Worm (Caenorhabditis elegans): ENCODE results near the gene hsp-43.

The hsp-43 gene

ce11 chrX:6263194-6263698, 27.9 kb upstream of the hsp-43 start, which contains the start of gene W05H9.4 (continued):
- TF ChIP-seq tlp-1 (tag; optimal IDR thresholded peaks at IDR 0.05) (no peak), ztf-11 (tag; optimal IDR thresholded peaks at IDR 0.05) (peak in 1 of 2 experiments; percentile 59), mep-1 (tag; optimal IDR thresholded peaks at IDR 0.05) (peak; percentile 34), ztf-4 (tag; optimal IDR thresholded peaks at IDR 0.05) (no peak), alr-1 (tag; optimal IDR thresholded peaks at IDR 0.05; ENCODE audit: borderline replicate concordance) (no peak)

ce11 chrX:6259081-6259480, 23.7 kb upstream of the hsp-43 start:
- TF ChIP-seq alr-1 (tag; optimal IDR thresholded peaks at IDR 0.05; ENCODE audit: borderline replicate concordance) (no peak), ceh-63 (GFP tag; optimal IDR thresholded peaks at IDR 0.05) (no peak), fkh-4 (tag; optimal IDR thresholded peaks at IDR 0.05; ENCODE audit: borderline replicate concordance) (no peak), ztf-4 (tag; optimal IDR thresholded peaks at IDR 0.05) (no peak), unc-130 (tag; optimal IDR thresholded peaks at IDR 0.05) (no peak), grh-1 (GFP tag; IDR thresholded peaks at IDR 0.05) (no peak), nhr-71 (tag; optimal IDR thresholded peaks at IDR 0.05) (peak; percentile 67), ceh-90 (tag; optimal IDR thresholded peaks at IDR 0.05) (no peak), swsn-7 (tag; optimal IDR thresholded peaks at IDR 0.05) (no peak), zip-4 (GFP tag; optimal IDR thresholded peaks at IDR 0.05) (no peak), ztf-11 (tag; optimal IDR thresholded peaks at IDR 0.05) (peak in 1 of 2 experiments; percentile 87), nhr-28 (tag; optimal IDR thresholded peaks at IDR 0.05) (no peak), ces-1 (GFP tag; optimal IDR thresholded peaks at IDR 0.05) (no peak), fkh-8 (tag; optimal IDR thresholded peaks at IDR 0.05) (no peak), mab-9 (GFP tag; IDR thresholded peaks at IDR 0.05) (no peak), nhr-85 (tag) (peak; percentile 57), C16A3.4 (tag; optimal IDR thresholded peaks at IDR 0.05) (no peak), nhr-90 (tag; optimal IDR thresholded peaks at IDR 0.05; ENCODE audit: poor library complexity) (no peak), tbx-2 (tag; optimal IDR thresholded peaks at IDR 0.05) (peak; percentile 47), skn-1 (tag; optimal IDR thresholded peaks at IDR 0.05) (no peak), fos-1 (tag; optimal IDR thresholded peaks at IDR 0.05) (no peak), nhr-76 (tag; optimal IDR thresholded peaks at IDR 0.05) (no peak), elt-3 (tag; optimal IDR thresholded peaks at IDR 0.05) (no peak), lin-15B (tag; optimal IDR thresholded peaks at IDR 0.05) (no peak), mdl-1 (tag; optimal IDR thresholded peaks at IDR 0.05) (no peak), lin-14 (GFP tag; optimal IDR thresholded peaks at IDR 0.05) (peak; percentile 51), egl-13 (tag; optimal IDR thresholded peaks at IDR 0.05) (no peak), xbp-1 (tag; optimal IDR thresholded peaks at IDR 0.05) (no peak), nhr-12 (tag; optimal IDR thresholded peaks at IDR 0.05) (no peak), elt-2 (tag; optimal IDR thresholded peaks at IDR 0.05) (no peak), mep-1 (tag; optimal IDR thresholded peaks at IDR 0.05) (peak; percentile 49), pqm-1 (tag; optimal IDR thresholded peaks at IDR 0.05) (no peak), rnt-1 (tag; optimal IDR thresholded peaks at IDR 0.05) (peak; percentile 22), tlp-1 (tag; optimal IDR thresholded peaks at IDR 0.05) (no peak), unc-62 (GFP tag; optimal IDR thresholded peaks at IDR 0.05) (no peak), nhr-47 (tag; optimal IDR thresholded peaks at IDR 0.05) (no peak), lir-3 (tag; optimal IDR thresholded peaks at IDR 0.05; ENCODE audit: poor library complexity) (no peak), ceh-88 (GFP tag; IDR thresholded peaks at IDR 0.05) (no peak), dsc-1 (tag; optimal IDR thresholded peaks at IDR 0.05) (no peak), snu-23 (GFP tag; optimal IDR thresholded peaks at IDR 0.05) (peak; percentile 23)

ce11 chrX:6258409-6258808, 23.1 kb upstream of the hsp-43 start:
- no peak for TF ChIP-seq zag-1 (tag; optimal IDR thresholded peaks at IDR 0.05)
- peak; percentile 20 for TF ChIP-seq blmp-1 (tag; optimal IDR thresholded peaks at IDR 0.05)
- TF ChIP-seq ztf-11 (tag; optimal IDR thresholded peaks at IDR 0.05), result peak in 1 of 2 experiments; percentile 22
- TF ChIP-seq ceh-88 (GFP tag; IDR thresholded peaks at IDR 0.05), result no peak
- TF ChIP-seq Y116A8C.19 (tag; optimal IDR thresholded peaks at IDR 0.05; ENCODE audit: borderline replicate concordance), result no peak

All from whole organism, L1 larva.